Fruit fly (Drosophila melanogaster): ENCODE measurements around the gene pum.

DNA sequence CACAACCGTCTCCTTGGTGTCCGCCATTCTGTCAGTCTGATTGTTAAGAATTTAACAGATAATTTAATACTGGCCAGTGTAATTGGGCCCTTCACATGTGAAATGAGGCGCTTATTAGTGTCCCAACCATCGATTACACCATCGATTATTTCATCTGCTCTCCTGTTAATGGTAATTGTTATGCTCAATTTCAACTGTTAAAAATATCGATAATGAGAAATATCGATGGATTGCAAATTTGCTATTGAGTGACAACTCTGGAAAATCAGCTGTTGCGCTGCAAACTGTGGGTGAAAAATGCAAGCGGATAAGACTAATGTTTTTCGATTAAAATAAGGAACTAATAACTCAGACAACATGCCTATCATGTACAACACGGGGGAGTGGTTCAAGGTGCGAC is 29.3 kb upstream of the pum start, which contains the start of the genes TrpRS and Vps16A:
- TF ChIP-seq CG1647 (GFP tag; optimal IDR thresholded peaks at IDR 0.05) (no peak), HLH3B (GFP tag; IDR thresholded peaks at IDR 0.05) (no peak), CG7357 (GFP tag; IDR thresholded peaks at IDR 0.05) (peak; percentile 79), CG10462 (GFP tag; optimal IDR thresholded peaks at IDR 0.05) (no peak), insv (GFP tag; optimal IDR thresholded peaks at IDR 0.05) (peak in 1 of 2 experiments; percentile 40)
